Fruit fly (Drosophila melanogaster) whole organism, prepupa: ENCODE results near the gene p24-1.

Source experiments
- Blimp-1 ChIP-seq: fragments of 200-800 bp; sonication (Bioruptor generic); optimal IDR thresholded peaks from 3 replicates; lab custom pipeline; 2017; ENCODE audit warnings: missing biosample characterization, missing genetic modification characterization, mild to moderate bottlenecking, moderate library complexity, missing genetic modification reagents
- CG10631 ChIP-seq: fragments of 200-800 bp; sonication (Bioruptor generic); optimal IDR thresholded peaks from 2 replicates; lab custom pipeline; 2016; ENCODE audit warnings: missing biosample characterization, missing genetic modification characterization
- CG10669 ChIP-seq: fragments of 200-800 bp; sonication (Bioruptor generic); optimal IDR thresholded peaks from 3 replicates; lab custom pipeline; 2018; ENCODE audit warnings: missing biosample characterization, mild to moderate bottlenecking, missing genetic modification characterization, moderate library complexity
- CG11294 ChIP-seq: fragments of 200-800 bp; sonication (Bioruptor generic); IDR thresholded peaks from 2 replicates; pipeline ENCODE4 v1.3.6; 2022; ENCODE audit warnings: missing biosample characterization, missing genetic modification characterization
- CG11762 ChIP-seq: fragments of 200-800 bp; sonication (Bioruptor generic); optimal IDR thresholded peaks from 3 replicates; lab custom pipeline; 2016; ENCODE audit warnings: missing biosample characterization, missing genetic modification characterization; ENCODE audit not compliant: insufficient read depth
- CG11902 ChIP-seq: fragments of 200-800 bp; sonication (Bioruptor generic); optimal IDR thresholded peaks from 3 replicates; lab custom pipeline; 2016; ENCODE audit warnings: missing biosample characterization, missing genetic modification characterization
- CG15336 ChIP-seq: fragments of 200-800 bp; sonication (Bioruptor generic); IDR thresholded peaks from 2 replicates; pipeline ENCODE4 v1.3.6; 2022; ENCODE audit warnings: missing biosample characterization, missing genetic modification characterization
- CG16779 ChIP-seq: fragments of 200-800 bp; sonication (Bioruptor generic); optimal IDR thresholded peaks from 3 replicates; lab custom pipeline; 2017; ENCODE audit warnings: missing biosample characterization, mild to moderate bottlenecking, missing genetic modification characterization
- CG3032 ChIP-seq: fragments of 200-800 bp; optimal IDR thresholded peaks from 2 replicates; lab custom pipeline; 2019; ENCODE audit warnings: missing biosample characterization, mild to moderate bottlenecking, missing genetic modification characterization, moderate library complexity
- CG32006 ChIP-seq: fragments of 200-800 bp; sonication (Bioruptor generic); optimal IDR thresholded peaks from 3 replicates; lab custom pipeline; 2017; ENCODE audit warnings: missing biosample characterization, mild to moderate bottlenecking, missing genetic modification characterization
- CG34406 ChIP-seq: fragments of 200-800 bp; sonication (Bioruptor generic); optimal IDR thresholded peaks from 3 replicates; lab custom pipeline; 2016; ENCODE audit warnings: missing biosample characterization, missing genetic modification characterization
- CG3919 ChIP-seq: fragments of 200-800 bp; sonication (Bioruptor generic); optimal IDR thresholded peaks from 3 replicates; lab custom pipeline; 2016; ENCODE audit warnings: missing biosample characterization, missing genetic modification characterization
- CG6163 ChIP-seq: fragments of 200-800 bp; sonication (Bioruptor generic); IDR thresholded peaks from 3 replicates; pipeline ENCODE4 v1.3.6; 2022; ENCODE audit warnings: missing biosample characterization, missing genetic modification characterization
- CG6276 ChIP-seq: fragments of 200-800 bp; sonication (Bioruptor generic); optimal IDR thresholded peaks from 2 replicates; lab custom pipeline; 2017; ENCODE audit warnings: missing biosample characterization, mild to moderate bottlenecking, missing genetic modification characterization
- CG6792 ChIP-seq: fragments of 200-800 bp; sonication (Bioruptor generic); optimal IDR thresholded peaks from 3 replicates; lab custom pipeline; 2016; ENCODE audit warnings: missing biosample characterization, missing genetic modification characterization
- CG6808 ChIP-seq: fragments of 200-800 bp; sonication (Bioruptor generic); optimal IDR thresholded peaks from 3 replicates; lab custom pipeline; 2017; ENCODE audit warnings: missing biosample characterization, missing genetic modification characterization, mild to moderate bottlenecking, moderate library complexity, missing genetic modification reagents
- CG6854 ChIP-seq: fragments of 200-800 bp; sonication (Bioruptor generic); optimal IDR thresholded peaks from 2 replicates; lab custom pipeline; 2017; ENCODE audit warnings: missing biosample characterization, mild to moderate bottlenecking, missing genetic modification characterization
- CG7368 ChIP-seq: fragments of 200-800 bp; sonication (Bioruptor generic); optimal IDR thresholded peaks from 3 replicates; lab custom pipeline; 2016; ENCODE audit warnings: missing biosample characterization, missing genetic modification characterization
- CG8119 ChIP-seq: fragments of 200-800 bp; sonication (Bioruptor generic); IDR thresholded peaks from 3 replicates; pipeline ENCODE4 v1.3.6; 2022; ENCODE audit warnings: missing biosample characterization, missing genetic modification characterization
- CG8319 ChIP-seq: fragments of 200-800 bp; sonication (Bioruptor generic); optimal IDR thresholded peaks from 3 replicates; lab custom pipeline; 2016; ENCODE audit warnings: missing biosample characterization, missing genetic modification characterization
- CG8632 ChIP-seq: fragments of 200-800 bp; sonication (Bioruptor generic); optimal IDR thresholded peaks from 3 replicates; lab custom pipeline; 2016; ENCODE audit warnings: missing biosample characterization, missing genetic modification characterization
- CG9139 ChIP-seq: fragments of 200-800 bp; sonication (Bioruptor generic); optimal IDR thresholded peaks from 3 replicates; lab custom pipeline; 2017; ENCODE audit warnings: missing biosample characterization, mild to moderate bottlenecking, missing genetic modification characterization
- Eip78C ChIP-seq: fragments of 200-800 bp; sonication (Bioruptor generic); peaks from one replicate; lab custom pipeline; 2016; ENCODE audit warnings: missing biosample characterization, missing genetic modification characterization
- Eip93F ChIP-seq: fragments of 200-800 bp; sonication (Bioruptor generic); optimal IDR thresholded peaks from 2 replicates; lab custom pipeline; 2016; ENCODE audit warnings: missing biosample characterization, mild to moderate bottlenecking, missing genetic modification characterization
- Ets21C ChIP-seq: fragments of 200-800 bp; sonication (Bioruptor generic); optimal IDR thresholded peaks from 3 replicates; lab custom pipeline; 2016; ENCODE audit warnings: missing biosample characterization, missing genetic modification characterization
- Ets96B ChIP-seq: fragments of 200-800 bp; optimal IDR thresholded peaks from 2 replicates; lab custom pipeline; 2019; ENCODE audit warnings: missing biosample characterization, mild to moderate bottlenecking, missing genetic modification characterization, moderate library complexity
- Gug ChIP-seq: fragments of 200-800 bp; sonication (Bioruptor generic); IDR thresholded peaks from 2 replicates; pipeline ENCODE4 v1.3.6; 2022; ENCODE audit warnings: missing biosample characterization, missing genetic modification characterization
- Hr39 ChIP-seq: fragments of 200-800 bp; sonication (Bioruptor generic); optimal IDR thresholded peaks from 2 replicates; lab custom pipeline; 2016; ENCODE audit warnings: missing biosample characterization, missing genetic modification characterization
- Hr4 ChIP-seq: fragments of 200-800 bp; sonication (Bioruptor generic); optimal IDR thresholded peaks from 3 replicates; lab custom pipeline; 2016; ENCODE audit warnings: missing biosample characterization, missing genetic modification characterization
- Lpt ChIP-seq: fragments of 200-800 bp; sonication (Bioruptor generic); optimal IDR thresholded peaks from 3 replicates; lab custom pipeline; 2016; ENCODE audit warnings: missing biosample characterization, missing genetic modification characterization
- Met ChIP-seq: fragments of 200-800 bp; sonication (Bioruptor generic); optimal IDR thresholded peaks from 3 replicates; lab custom pipeline; 2016; ENCODE audit warnings: missing biosample characterization, missing genetic modification characterization
- OdsH ChIP-seq: fragments of 200-800 bp; sonication (Bioruptor generic); optimal IDR thresholded peaks from 3 replicates; lab custom pipeline; 2016; ENCODE audit warnings: missing biosample characterization, missing genetic modification characterization
- Smox ChIP-seq: fragments of 200-800 bp; sonication (Bioruptor generic); optimal IDR thresholded peaks from 3 replicates; lab custom pipeline; 2016; ENCODE audit warnings: missing biosample characterization, missing genetic modification characterization
- Sox102F ChIP-seq: fragments of 200-800 bp; sonication (Bioruptor generic); optimal IDR thresholded peaks from 2 replicates; lab custom pipeline; 2016; ENCODE audit warnings: missing biosample characterization, mild to moderate bottlenecking, missing genetic modification characterization
- Sox14 ChIP-seq: fragments of 200-800 bp; sonication (Bioruptor generic); optimal IDR thresholded peaks from 3 replicates; lab custom pipeline; 2016; ENCODE audit warnings: missing biosample characterization, missing genetic modification characterization
- Sox15 ChIP-seq: fragments of 200-800 bp; sonication (Bioruptor generic); optimal IDR thresholded peaks from 3 replicates; lab custom pipeline; 2016; ENCODE audit warnings: missing biosample characterization, missing genetic modification characterization
- achi ChIP-seq: fragments of 200-800 bp; sonication (Bioruptor generic); optimal IDR thresholded peaks from 3 replicates; lab custom pipeline; 2016; ENCODE audit warnings: missing biosample characterization, missing genetic modification characterization
- acj6 ChIP-seq: fragments of 200-800 bp; sonication (Bioruptor generic); optimal IDR thresholded peaks from 3 replicates; lab custom pipeline; 2016; ENCODE audit warnings: missing biosample characterization, missing genetic modification characterization
- cyc ChIP-seq: fragments of 200-800 bp; sonication (Bioruptor generic); optimal IDR thresholded peaks from 3 replicates; lab custom pipeline; 2016; ENCODE audit warnings: missing biosample characterization, missing genetic modification characterization
- dsx ChIP-seq: fragments of 200-800 bp; optimal IDR thresholded peaks from 3 replicates; lab custom pipeline; 2019; ENCODE audit warnings: missing biosample characterization, mild to moderate bottlenecking, missing genetic modification characterization, moderate library complexity; ENCODE audit not compliant: poor library complexity, severe bottlenecking
- esn ChIP-seq: fragments of 200-800 bp; sonication (Bioruptor generic); optimal IDR thresholded peaks from 2 replicates; lab custom pipeline; 2016; ENCODE audit warnings: missing biosample characterization, mild to moderate bottlenecking, missing genetic modification characterization, moderate library complexity
- fd59A ChIP-seq: fragments of 200-800 bp; sonication (Bioruptor generic); optimal IDR thresholded peaks from 2 replicates; lab custom pipeline; 2017; ENCODE audit warnings: missing biosample characterization, mild to moderate bottlenecking, missing genetic modification characterization, missing genetic modification reagents
- fd85E ChIP-seq: fragments of 200-800 bp; sonication (Bioruptor generic); optimal IDR thresholded peaks from 3 replicates; lab custom pipeline; 2016; ENCODE audit warnings: missing biosample characterization, missing genetic modification characterization
- fkh ChIP-seq: fragments of 200-800 bp; sonication (Bioruptor generic); optimal IDR thresholded peaks from 3 replicates; lab custom pipeline; 2017; ENCODE audit warnings: missing biosample characterization, mild to moderate bottlenecking, missing genetic modification characterization, moderate library complexity
- lz ChIP-seq: fragments of 200-800 bp; sonication (Bioruptor generic); optimal IDR thresholded peaks from 3 replicates; lab custom pipeline; 2016; ENCODE audit warnings: missing biosample characterization, missing genetic modification characterization
- net ChIP-seq: fragments of 200-800 bp; sonication (Bioruptor generic); optimal IDR thresholded peaks from 3 replicates; lab custom pipeline; 2016; ENCODE audit warnings: missing biosample characterization, missing genetic modification characterization
- salr ChIP-seq, 2 experiments: fragments of 200-800 bp; sonication (Bioruptor generic); optimal IDR thresholded peaks; 3 replicates each; lab custom pipeline; 2016 to 2018; ENCODE audit warnings: missing biosample characterization in 2 of 2, missing genetic modification characterization in 2 of 2, mild to moderate bottlenecking in 1 of 2
- ss ChIP-seq, 2 experiments: fragments of 200-800 bp; sonication (Bioruptor generic); optimal IDR thresholded peaks; 2 replicates in 1 of 2; 3 replicates in 1 of 2; lab custom pipeline; 2017 to 2018; ENCODE audit warnings: mild to moderate bottlenecking in 2 of 2, missing biosample characterization in 2 of 2, missing genetic modification characterization in 2 of 2, moderate library complexity in 1 of 2
- topi ChIP-seq: fragments of 200-800 bp; sonication (Bioruptor generic); optimal IDR thresholded peaks from 3 replicates; lab custom pipeline; 2016; ENCODE audit warnings: missing biosample characterization, missing genetic modification characterization
- vri ChIP-seq: fragments of 200-800 bp; sonication (Bioruptor generic); optimal IDR thresholded peaks from 3 replicates; lab custom pipeline; 2016; ENCODE audit warnings: missing biosample characterization, mild to moderate bottlenecking, missing genetic modification characterization

The p24-1 gene

dm6 chrX:11820284-11821075 lies 31.9 kb downstream of the p24-1 start:
- peak; percentile 7 for TF ChIP-seq vri (GFP tag; lab: Kevin White, UChicago)
- peak; percentile 55 for TF ChIP-seq acj6
- peak; percentile 22 for TF ChIP-seq CG10669
- peak; percentile 89 for TF ChIP-seq CG15336 (GFP tag; lab: Robert Waterston, UW)
- peak; percentile 59 for TF ChIP-seq net
- peak; percentile 84; the same call in 1 of the 2 replicates for TF ChIP-seq CG11294
- peak; percentile 84 for TF ChIP-seq CG8119 (GFP tag; lab: Robert Waterston, UW)
- TF ChIP-seq Eip78C (GFP tag; lab: Kevin White, UChicago) = peak; percentile 93
- peak; percentile 77 for TF ChIP-seq Lpt (GFP tag; lab: Kevin White, UChicago)
- peak; percentile 86 for TF ChIP-seq Hr4 (GFP tag; lab: Kevin White, UChicago)
- TF ChIP-seq achi (GFP tag; lab: Kevin White, UChicago) = peak; percentile 70
- peak; percentile 0 for TF ChIP-seq CG6808 (GFP tag; lab: Kevin White, UChicago)
- peak; percentile 26 for TF ChIP-seq CG7368 (GFP tag; lab: Kevin White, UChicago)
- peak; percentile 61 for TF ChIP-seq CG10631 (GFP tag; lab: Kevin White, UChicago)
- TF ChIP-seq Smox (GFP tag; lab: Kevin White, UChicago) = peak; percentile 39
- TF ChIP-seq ss (GFP tag; optimal IDR thresholded peaks at IDR 0.05; lab: Kevin White, UChicago) = no peak
- peak; percentile 73 for TF ChIP-seq OdsH (GFP tag; lab: Kevin White, UChicago)
- TF ChIP-seq cyc (GFP tag; lab: Kevin White, UChicago) = peak; percentile 31
- TF ChIP-seq CG8632 (GFP tag; lab: Kevin White, UChicago) = peak; percentile 5
- no peak for TF ChIP-seq Eip93F (GFP tag; lab: Kevin White, UChicago)
- peak; percentile 53 for TF ChIP-seq Met (GFP tag; lab: Kevin White, UChicago)
- peak; percentile 63 for TF ChIP-seq topi (GFP tag; lab: Kevin White, UChicago)
- TF ChIP-seq Ets96B = peak; percentile 12
- peak; percentile 37 for TF ChIP-seq CG3032 (tag; lab: Kevin White, UChicago)
- TF ChIP-seq CG6276 (GFP tag; lab: Kevin White, UChicago) = peak; percentile 84
- peak; percentile 50 for TF ChIP-seq Sox102F (GFP tag; lab: Kevin White, UChicago)
- TF ChIP-seq Sox15 = peak; percentile 3
- TF ChIP-seq CG6792 (GFP tag; lab: Kevin White, UChicago) = peak; percentile 36
- no peak for TF ChIP-seq CG9139 (GFP tag; lab: Kevin White, UChicago)
- TF ChIP-seq dsx (GFP tag; lab: Kevin White, UChicago) = no peak
- TF ChIP-seq salr (GFP tag; optimal IDR thresholded peaks at IDR 0.05; lab: Kevin White, UChicago) = peak; percentile 9 to 75
- TF ChIP-seq fd85E (GFP tag; lab: Kevin White, UChicago) = no peak
- peak; percentile 76 for TF ChIP-seq Gug (GFP tag; lab: Robert Waterston, UW)
- no peak for TF ChIP-seq fd59A (GFP tag; lab: Kevin White, UChicago)
- no peak for TF ChIP-seq fkh (GFP tag; lab: Kevin White, UChicago)
- TF ChIP-seq lz (GFP tag; lab: Kevin White, UChicago) = peak; percentile 58
- no peak for TF ChIP-seq CG11902
- peak; percentile 61 for TF ChIP-seq Hr39 (GFP tag; lab: Kevin White, UChicago)
- TF ChIP-seq Ets21C (GFP tag; lab: Kevin White, UChicago) = peak; percentile 18
- TF ChIP-seq CG34406 (GFP tag; lab: Kevin White, UChicago) = peak; percentile 22
- TF ChIP-seq Blimp-1 (GFP tag; lab: Kevin White, UChicago) = no peak
- TF ChIP-seq CG32006 (GFP tag; lab: Kevin White, UChicago) = peak; percentile 93
- TF ChIP-seq CG16779 = no peak
- peak; percentile 48 for TF ChIP-seq CG11762 (GFP tag; lab: Kevin White, UChicago)
- TF ChIP-seq CG6163 = peak; percentile 53
- peak; percentile 66 for TF ChIP-seq CG3919 (GFP tag; lab: Kevin White, UChicago)
- peak; percentile 53 for TF ChIP-seq Sox14 (GFP tag; lab: Kevin White, UChicago)
- TF ChIP-seq CG8319 (GFP tag; lab: Kevin White, UChicago) = no peak
- no peak for TF ChIP-seq CG6854 (GFP tag; lab: Kevin White, UChicago)
- peak; percentile 60 for TF ChIP-seq esn (GFP tag; lab: Kevin White, UChicago)
